Worm (Caenorhabditis elegans) whole organism, late embryonic: ENCODE results near the gene prx-19.

ENCODE experiments used
- C38D4.7 ChIP-seq: fragments of 200-800 bp; sonication (Bioruptor generic); optimal IDR thresholded peaks from 2 replicates; lab custom pipeline; 2018; ENCODE audit warnings: mild to moderate bottlenecking, missing genetic modification characterization, moderate library complexity, missing compliant biosample characterization
- K09A11.1 ChIP-seq: sonication (generic microtip); optimal IDR thresholded peaks from 2 replicates; lab custom pipeline; 2017; ENCODE audit warnings: antibody characterized with exemption, mild to moderate bottlenecking, missing genetic modification characterization, missing compliant biosample characterization; ENCODE audit not compliant: insufficient read depth
- Y22D7AL.16 ChIP-seq: sonication (generic microtip); optimal IDR thresholded peaks from 2 replicates; lab custom pipeline; 2016; ENCODE audit warnings: missing genetic modification characterization, missing compliant biosample characterization
- ahr-1 ChIP-seq: sonication (generic microtip); optimal IDR thresholded peaks from 2 replicates; lab custom pipeline; 2016; ENCODE audit warnings: missing genetic modification characterization, missing compliant biosample characterization
- ceh-18 ChIP-seq: sonication (generic microtip); optimal IDR thresholded peaks from 2 replicates; lab custom pipeline; 2016; ENCODE audit warnings: missing genetic modification characterization, missing compliant biosample characterization
- ceh-19 ChIP-seq: fragments of 200-800 bp; sonication (Bioruptor generic); optimal IDR thresholded peaks from 2 replicates; lab custom pipeline; 2018; ENCODE audit warnings: mild to moderate bottlenecking, missing genetic modification characterization, missing compliant biosample characterization
- ceh-24 ChIP-seq: sonication (generic microtip); optimal IDR thresholded peaks from 2 replicates; lab custom pipeline; 2016; ENCODE audit warnings: mild to moderate bottlenecking, missing genetic modification characterization, missing compliant biosample characterization
- ceh-30 ChIP-seq: fragments of 150-350 bp; optimal IDR thresholded peaks from 2 replicates; lab custom pipeline; 2014; ENCODE audit warnings: missing biosample characterization, missing genetic modification characterization
- ceh-31 ChIP-seq: sonication (generic microtip); optimal IDR thresholded peaks from 2 replicates; lab custom pipeline; 2016; ENCODE audit warnings: missing genetic modification characterization, missing compliant biosample characterization
- ceh-34 ChIP-seq: sonication (generic microtip); optimal IDR thresholded peaks from 2 replicates; lab custom pipeline; 2016; ENCODE audit warnings: mild to moderate bottlenecking, missing genetic modification characterization, missing compliant biosample characterization
- ceh-45 ChIP-seq: fragments of 200-800 bp; sonication (Bioruptor generic); IDR thresholded peaks from 2 replicates; pipeline ENCODE4 v1.3.6; 2022; ENCODE audit warnings: missing genetic modification reagents, missing genetic modification characterization, missing compliant biosample characterization
- ceh-48 ChIP-seq: sonication (generic microtip); optimal IDR thresholded peaks from 2 replicates; lab custom pipeline; 2016; ENCODE audit warnings: missing genetic modification characterization, inconsistent platforms, missing compliant biosample characterization
- ceh-6 ChIP-seq: fragments of 200-800 bp; sonication (Bioruptor generic); optimal IDR thresholded peaks from 2 replicates; lab custom pipeline; 2018; ENCODE audit warnings: mild to moderate bottlenecking, missing genetic modification characterization, missing compliant biosample characterization
- ceh-9 ChIP-seq: sonication (generic microtip); optimal IDR thresholded peaks from 2 replicates; lab custom pipeline; 2016; ENCODE audit warnings: mild to moderate bottlenecking, missing genetic modification characterization, inconsistent platforms, missing compliant biosample characterization
- dmd-4 ChIP-seq: sonication (generic microtip); optimal IDR thresholded peaks from 2 replicates; lab custom pipeline; 2016; ENCODE audit warnings: borderline replicate concordance, missing genetic modification characterization, missing compliant biosample characterization
- dve-1 ChIP-seq: sonication (generic microtip); optimal IDR thresholded peaks from 2 replicates; lab custom pipeline; 2017; ENCODE audit warnings: antibody characterized with exemption, mild to moderate bottlenecking, missing genetic modification characterization, missing compliant biosample characterization
- elt-2 ChIP-seq: sonication (generic microtip); optimal IDR thresholded peaks from 2 replicates; lab custom pipeline; 2016; ENCODE audit warnings: missing genetic modification reagents, missing genetic modification characterization, missing compliant biosample characterization
- ets-4 ChIP-seq: sonication (generic microtip); optimal IDR thresholded peaks from 2 replicates; lab custom pipeline; 2016; ENCODE audit warnings: missing genetic modification characterization, missing compliant biosample characterization
- eyg-1 ChIP-seq: sonication (generic microtip); optimal IDR thresholded peaks from 2 replicates; lab custom pipeline; 2016; ENCODE audit warnings: missing genotype, missing genetic modification characterization, missing compliant biosample characterization
- fkh-6 ChIP-seq: sonication (generic microtip); optimal IDR thresholded peaks from 2 replicates; lab custom pipeline; 2016; ENCODE audit warnings: missing genetic modification characterization, missing compliant biosample characterization
- gmeb-2 ChIP-seq: sonication (generic microtip); optimal IDR thresholded peaks from 2 replicates; lab custom pipeline; 2016; ENCODE audit warnings: missing genetic modification characterization, inconsistent platforms, missing compliant biosample characterization
- hlh-30 ChIP-seq: sonication (generic microtip); optimal IDR thresholded peaks from 2 replicates; lab custom pipeline; 2017; ENCODE audit warnings: antibody characterized with exemption, missing genetic modification characterization, missing compliant biosample characterization; ENCODE audit not compliant: insufficient read depth
- hlh-8 ChIP-seq: sonication (generic microtip); optimal IDR thresholded peaks from 2 replicates; lab custom pipeline; 2016; ENCODE audit warnings: missing genotype, missing genetic modification characterization, missing compliant biosample characterization
- madf-2 ChIP-seq: sonication (generic microtip); optimal IDR thresholded peaks from 2 replicates; lab custom pipeline; 2017; ENCODE audit warnings: missing genetic modification characterization, missing compliant biosample characterization
- nfya-1 ChIP-seq: sonication (generic microtip); optimal IDR thresholded peaks from 2 replicates; lab custom pipeline; 2017; ENCODE audit warnings: missing genetic modification characterization, mild to moderate bottlenecking, missing compliant biosample characterization, antibody characterized with exemption, moderate library complexity
- nhr-232 ChIP-seq: sonication (generic microtip); optimal IDR thresholded peaks from 2 replicates; lab custom pipeline; 2016; ENCODE audit warnings: missing genetic modification characterization, missing compliant biosample characterization
- pax-1 ChIP-seq: fragments of 150-350 bp; optimal IDR thresholded peaks from 2 replicates; lab custom pipeline; 2014; ENCODE audit warnings: missing biosample characterization, missing genetic modification characterization
- pha-2 ChIP-seq: sonication (generic microtip); optimal IDR thresholded peaks from 2 replicates; lab custom pipeline; 2017; ENCODE audit warnings: mild to moderate bottlenecking, missing genetic modification characterization, missing compliant biosample characterization
- ref-2 ChIP-seq: sonication (generic microtip); optimal IDR thresholded peaks from 2 replicates; lab custom pipeline; 2016; ENCODE audit warnings: missing genetic modification characterization, missing compliant biosample characterization
- rnt-1 ChIP-seq: sonication (generic microtip); optimal IDR thresholded peaks from 2 replicates; lab custom pipeline; 2016; ENCODE audit warnings: missing genetic modification characterization, missing compliant biosample characterization
- sdc-2 ChIP-seq: sonication (generic microtip); optimal IDR thresholded peaks from 2 replicates; lab custom pipeline; 2016; ENCODE audit warnings: missing genotype, missing genetic modification characterization, missing compliant biosample characterization
- sox-2 ChIP-seq: fragments of 200-800 bp; sonication (Bioruptor generic); IDR thresholded peaks from 2 replicates; pipeline ENCODE4 v1.3.6; 2022; ENCODE audit warnings: missing genetic modification reagents, missing genetic modification characterization, missing compliant biosample characterization
- syd-9 ChIP-seq: sonication (generic microtip); optimal IDR thresholded peaks from 2 replicates; lab custom pipeline; 2016; ENCODE audit warnings: mild to moderate bottlenecking, missing genetic modification characterization, moderate library complexity, missing compliant biosample characterization
- tbx-2 ChIP-seq: sonication (generic microtip); optimal IDR thresholded peaks from 2 replicates; lab custom pipeline; 2016; ENCODE audit warnings: missing genetic modification characterization, missing compliant biosample characterization
- tbx-7 ChIP-seq: sonication (generic microtip); optimal IDR thresholded peaks from 2 replicates; lab custom pipeline; 2016; ENCODE audit warnings: missing genotype, missing genetic modification characterization, missing compliant biosample characterization
- unc-42 ChIP-seq: sonication (generic microtip); optimal IDR thresholded peaks from 2 replicates; lab custom pipeline; 2016; ENCODE audit warnings: missing genotype, missing genetic modification characterization, missing compliant biosample characterization
- unc-55 ChIP-seq: sonication (generic microtip); optimal IDR thresholded peaks from 2 replicates; lab custom pipeline; 2017; ENCODE audit warnings: missing biosample characterization, missing genetic modification reagents, missing genetic modification characterization
- zip-5 ChIP-seq: sonication (generic microtip); optimal IDR thresholded peaks from 2 replicates; lab custom pipeline; 2016; ENCODE audit warnings: missing genetic modification characterization, missing compliant biosample characterization

The prx-19 gene

DNA sequence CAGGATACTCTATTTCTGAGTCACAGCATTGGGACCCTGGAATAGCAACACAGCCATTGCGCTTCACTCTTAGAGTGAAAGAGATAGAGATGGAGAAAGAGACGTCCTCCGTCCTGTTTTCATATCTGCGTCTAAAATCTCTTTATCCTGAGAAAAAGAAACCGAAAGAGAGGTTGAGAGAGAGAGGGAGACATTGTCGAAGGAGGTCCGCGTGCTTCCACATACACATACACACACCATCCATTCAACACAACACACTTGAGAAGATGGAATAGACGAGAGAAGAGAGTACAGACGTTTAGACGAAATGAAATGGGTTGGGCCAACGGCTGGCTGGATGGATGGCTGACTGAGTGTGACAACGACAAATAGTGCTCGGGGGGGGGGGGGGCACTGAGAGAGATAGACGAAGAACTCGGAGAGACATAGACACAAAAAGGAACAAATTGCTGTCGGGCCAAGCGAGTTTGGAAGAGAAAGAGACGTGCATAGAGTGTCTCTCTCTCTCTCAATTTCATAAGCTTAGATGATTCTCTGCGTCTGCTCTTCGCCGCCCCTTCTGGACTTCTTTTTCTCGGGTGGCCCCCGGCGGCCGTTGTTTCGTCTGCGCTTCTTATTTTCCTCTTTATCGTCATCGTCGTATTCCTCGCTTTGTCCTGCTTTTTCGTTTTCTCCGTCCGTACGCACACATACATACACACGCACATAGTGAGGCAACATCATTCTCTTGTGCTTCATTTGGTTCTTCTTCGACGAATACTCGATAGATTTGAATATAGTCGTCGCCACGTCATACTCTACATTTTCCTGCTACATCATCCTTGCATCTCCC, 8.9 kb downstream of the prx-19 start, which contains the start of gene F54F2.6 (continued):
- TF ChIP-seq ahr-1 (tag; lab: Kevin White, UChicago) (no peak), rnt-1 (tag; lab: Kevin White, UChicago) (peak; percentile 60), Y22D7AL.16 (tag; lab: Kevin White, UChicago) (no peak), K09A11.1 (tag; lab: Kevin White, UChicago) (peak; percentile 47), fkh-6 (tag; lab: Kevin White, UChicago) (no peak), zip-5 (tag; lab: Kevin White, UChicago) (peak; percentile 14), ceh-31 (tag; lab: Kevin White, UChicago) (peak; percentile 91), ceh-24 (tag; lab: Kevin White, UChicago) (no peak), ceh-45 (GFP tag; lab: Robert Waterston, UW) (no peak), ceh-9 (tag; lab: Kevin White, UChicago) (no peak), nhr-232 (tag; lab: Kevin White, UChicago) (no peak), pax-1 (tag; lab: Kevin White, UChicago) (no peak), ref-2 (peak; percentile 81), ceh-30 (tag; lab: Kevin White, UChicago) (peak; percentile 3), ceh-19 (GFP tag; lab: Kevin White, UChicago) (peak; percentile 77), dmd-4 (tag; lab: Kevin White, UChicago) (no peak), dve-1 (tag; lab: Kevin White, UChicago) (no peak), ceh-34 (tag; lab: Kevin White, UChicago) (peak; percentile 88)

DNA sequence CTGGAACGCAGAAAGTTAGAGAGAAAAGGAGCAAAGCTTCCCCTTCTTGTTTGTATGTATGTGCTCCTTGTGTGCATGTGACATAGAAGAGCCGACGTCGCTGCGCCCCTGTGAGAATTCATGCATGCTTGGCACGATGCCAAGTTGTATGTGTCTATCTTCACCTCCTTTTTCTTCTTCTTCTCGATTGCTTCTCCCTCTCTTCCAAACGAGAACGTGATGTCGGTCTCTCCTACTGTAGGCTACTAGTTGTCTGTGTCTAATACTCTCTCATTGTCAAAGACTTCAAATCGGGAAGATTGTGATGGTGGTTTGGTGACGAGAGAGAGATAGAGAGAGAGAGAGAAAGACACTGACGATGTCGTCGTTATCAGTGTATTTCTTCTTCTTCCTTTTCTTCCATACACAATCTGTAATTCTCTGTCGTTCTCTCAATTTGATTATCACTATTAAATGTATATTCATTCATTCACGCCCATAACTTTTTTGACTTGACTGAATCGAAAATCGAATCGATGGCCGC, 11.8 kb downstream of the prx-19 start:
- TF ChIP-seq ets-4 (tag; lab: Kevin White, UChicago) (no peak), C38D4.7 (no peak), sdc-2 (no peak), elt-2 (tag; lab: Kevin White, UChicago) (peak; percentile 65), unc-55 (GFP tag; lab: Kevin White, UChicago) (peak; percentile 60), syd-9 (tag; lab: Kevin White, UChicago) (no peak), eyg-1 (tag; lab: Kevin White, UChicago) (no peak), Y22D7AL.16 (tag; lab: Kevin White, UChicago) (no peak), ceh-19 (GFP tag; lab: Kevin White, UChicago) (no peak), pha-2 (tag; lab: Kevin White, UChicago) (no peak), unc-42 (tag; lab: Kevin White, UChicago) (peak; percentile 20), rnt-1 (tag; lab: Kevin White, UChicago) (no peak), ceh-30 (tag; lab: Kevin White, UChicago) (no peak), sox-2 (GFP tag; lab: Robert Waterston, UW) (no peak), ceh-31 (tag; lab: Kevin White, UChicago) (peak; percentile 50), hlh-8 (no peak), ceh-6 (GFP tag; lab: Kevin White, UChicago) (no peak), madf-2 (tag; lab: Kevin White, UChicago) (no peak), zip-5 (tag; lab: Kevin White, UChicago) (no peak), hlh-30 (peak; percentile 19), ceh-18 (tag; lab: Kevin White, UChicago) (peak; percentile 33), gmeb-2 (tag; lab: Kevin White, UChicago) (no peak), tbx-2 (tag; lab: Kevin White, UChicago) (peak; percentile 23), ceh-9 (tag; lab: Kevin White, UChicago) (no peak), ref-2 (no peak), ceh-48 (no peak), tbx-7 (no peak), nfya-1 (tag; lab: Kevin White, UChicago) (peak; percentile 66)
